Fruit fly (Drosophila melanogaster) whole organism, embryonic: Measurements from ENCODE around the gene Hn.

Experiments
- Awh ChIP-seq: fragments of 200-800 bp; sonication (Bioruptor generic); IDR thresholded peaks from 2 replicates; pipeline ENCODE4, ENCODE4 v1.3.6; 2022; ENCODE audit warnings: missing biosample characterization, missing genetic modification characterization
- B-H2 ChIP-seq: fragments of 200-800 bp; sonication (Bioruptor generic); optimal IDR thresholded peaks from 2 replicates; lab custom pipeline; 2018; ENCODE audit warnings: missing biosample characterization, mild to moderate bottlenecking, missing genetic modification characterization
- BtbVII ChIP-seq: fragments of 200-800 bp; sonication (Bioruptor generic); optimal IDR thresholded peaks from 3 replicates; lab custom pipeline; 2017; ENCODE audit warnings: missing biosample characterization, mild to moderate bottlenecking, missing genetic modification characterization
- CG10267 ChIP-seq: fragments of 200-800 bp; sonication (Bioruptor generic); optimal IDR thresholded peaks from 2 replicates; lab custom pipeline; 2018; ENCODE audit warnings: missing biosample characterization, mild to moderate bottlenecking, missing genetic modification characterization, moderate library complexity
- CG11696 ChIP-seq: fragments of 200-800 bp; sonication (Bioruptor generic); IDR thresholded peaks from 2 replicates; pipeline ENCODE4 v1.3.6; 2022; ENCODE audit warnings: missing biosample characterization, missing genetic modification characterization
- CG12104 ChIP-seq: fragments of 200-800 bp; sonication (Bioruptor generic); optimal IDR thresholded peaks from 3 replicates; lab custom pipeline; 2016; ENCODE audit warnings: missing biosample characterization, missing genetic modification characterization
- CG12659 ChIP-seq: fragments of 200-800 bp; sonication (Bioruptor generic); optimal IDR thresholded peaks from 3 replicates; lab custom pipeline; 2017; ENCODE audit warnings: mild to moderate bottlenecking, missing biosample characterization, missing genetic modification reagents, missing genetic modification characterization
- CG12769 ChIP-seq: fragments of 200-800 bp; sonication (Bioruptor generic); optimal IDR thresholded peaks from 2 replicates; lab custom pipeline; 2019; ENCODE audit warnings: missing biosample characterization, mild to moderate bottlenecking, missing genetic modification characterization, moderate library complexity
- CG13287 ChIP-seq: fragments of 200-800 bp; sonication (Bioruptor generic); IDR thresholded peaks from 2 replicates; pipeline ENCODE4 v1.3.6; 2022; ENCODE audit warnings: missing biosample characterization, missing genetic modification characterization; ENCODE audit not compliant: partially characterized antibody
- CG13624 ChIP-seq: fragments of 200-800 bp; sonication (Bioruptor generic); optimal IDR thresholded peaks from 2 replicates; lab custom pipeline; 2016; ENCODE audit warnings: missing biosample characterization, missing genetic modification characterization
- CG13894 ChIP-seq: fragments of 200-800 bp; sonication (Bioruptor generic); optimal IDR thresholded peaks from 3 replicates; lab custom pipeline; 2018; ENCODE audit warnings: missing biosample characterization, mild to moderate bottlenecking, missing genetic modification characterization, moderate library complexity
- CG14667 ChIP-seq: fragments of 200-800 bp; sonication (Bioruptor generic); IDR thresholded peaks from 2 replicates; pipeline ENCODE4 v1.3.6; 2022; ENCODE audit warnings: missing biosample characterization, missing genetic modification characterization
- CG15601 ChIP-seq: fragments of 200-800 bp; sonication (Bioruptor generic); optimal IDR thresholded peaks from 3 replicates; lab custom pipeline; 2019; ENCODE audit warnings: missing biosample characterization, mild to moderate bottlenecking, missing genetic modification characterization, moderate library complexity
- CG16813 ChIP-seq: fragments of 200-800 bp; sonication (Bioruptor generic); IDR thresholded peaks from 3 replicates; pipeline ENCODE4 v1.3.6; 2022; ENCODE audit warnings: missing biosample characterization, missing genetic modification characterization; ENCODE audit not compliant: partially characterized antibody
- CG2129 ChIP-seq: fragments of 200-800 bp; sonication (Bioruptor generic); IDR thresholded peaks from 2 replicates; pipeline ENCODE4 v1.3.6; 2022; ENCODE audit warnings: missing biosample characterization, missing genetic modification characterization; ENCODE audit not compliant: partially characterized antibody
- CG32772 ChIP-seq: fragments of 200-800 bp; sonication (Bioruptor generic); IDR thresholded peaks from 2 replicates; pipeline ENCODE4 v1.3.6; 2022; ENCODE audit warnings: missing biosample characterization, missing genetic modification characterization
- CG33557 ChIP-seq: fragments of 200-800 bp; sonication (Bioruptor generic); optimal IDR thresholded peaks from 2 replicates; lab custom pipeline; 2019; ENCODE audit warnings: missing biosample characterization, mild to moderate bottlenecking, missing genetic modification characterization, moderate library complexity
- CG34224 ChIP-seq: fragments of 200-800 bp; sonication (Bioruptor generic); IDR thresholded peaks from 3 replicates; pipeline ENCODE4 v1.3.6; 2022; ENCODE audit warnings: missing biosample characterization, missing genetic modification characterization; ENCODE audit not compliant: partially characterized antibody
- CG34422 ChIP-seq: fragments of 200-800 bp; sonication (Bioruptor generic); IDR thresholded peaks from 3 replicates; pipeline ENCODE4 v1.3.6; 2022; ENCODE audit warnings: missing biosample characterization, missing genetic modification characterization
- CG4854 ChIP-seq: fragments of 200-800 bp; sonication (Bioruptor generic); optimal IDR thresholded peaks from 2 replicates; lab custom pipeline; 2016; ENCODE audit warnings: missing biosample characterization, missing genetic modification characterization, inconsistent platforms
- CG6272 ChIP-seq: fragments of 200-800 bp; sonication (Bioruptor generic); IDR thresholded peaks from 2 replicates; pipeline ENCODE4 v1.3.6; 2022; ENCODE audit warnings: missing biosample characterization, missing genetic modification characterization
- CG7963 ChIP-seq: fragments of 200-800 bp; sonication (Bioruptor generic); IDR thresholded peaks from 3 replicates; pipeline ENCODE4 v1.3.6; 2022; ENCODE audit warnings: missing biosample characterization, missing genetic modification characterization; ENCODE audit not compliant: partially characterized antibody
- CG8089 ChIP-seq: fragments of 200-800 bp; sonication (Bioruptor generic); optimal IDR thresholded peaks from 3 replicates; lab custom pipeline; 2016; ENCODE audit warnings: missing biosample characterization, missing genetic modification characterization
- CG8290 ChIP-seq, 3 experiments: fragments of 200-800 bp; sonication (Bioruptor generic); optimal IDR thresholded peaks; 2 replicates each; lab custom pipeline; 2016 to 2019; ENCODE audit warnings: missing biosample characterization in 3 of 3, missing genetic modification characterization in 3 of 3, mild to moderate bottlenecking in 2 of 3, moderate library complexity in 1 of 3
- CG9609 ChIP-seq: fragments of 200-800 bp; sonication (Bioruptor generic); optimal IDR thresholded peaks from 3 replicates; lab custom pipeline; 2016; ENCODE audit warnings: missing biosample characterization, missing genetic modification characterization
- CG9932 ChIP-seq: fragments of 200-800 bp; sonication (Bioruptor generic); IDR thresholded peaks from 2 replicates; pipeline ENCODE4 v1.3.6; 2022; ENCODE audit warnings: missing biosample characterization, missing genetic modification characterization
- Dek ChIP-seq: fragments of 200-800 bp; sonication (Bioruptor generic); optimal IDR thresholded peaks from 3 replicates; lab custom pipeline; 2019; ENCODE audit warnings: missing biosample characterization, mild to moderate bottlenecking, missing genetic modification characterization, moderate library complexity
- HLHmδ ChIP-seq: fragments of 200-800 bp; sonication (Bioruptor generic); optimal IDR thresholded peaks from 2 replicates; lab custom pipeline; 2018; ENCODE audit warnings: missing biosample characterization, mild to moderate bottlenecking, missing genetic modification characterization, moderate library complexity
- Hr39 ChIP-seq: fragments of >200 bp; optimal IDR thresholded peaks from 2 replicates; lab custom pipeline; 2017
- MESR4 ChIP-seq: fragments of 200-800 bp; sonication (Bioruptor generic); optimal IDR thresholded peaks from 2 replicates; lab custom pipeline; 2018; ENCODE audit warnings: missing biosample characterization, mild to moderate bottlenecking, missing genetic modification characterization, moderate library complexity
- Nf-YA ChIP-seq: fragments of 200-800 bp; sonication (Bioruptor generic); IDR thresholded peaks from 2 replicates; pipeline ENCODE4 v1.3.6; 2022; ENCODE audit warnings: missing biosample characterization, missing genetic modification characterization
- Oaz ChIP-seq: fragments of 200-800 bp; sonication (Bioruptor generic); IDR thresholded peaks from 2 replicates; pipeline ENCODE4 v1.3.6; 2022; ENCODE audit warnings: missing biosample characterization, missing genetic modification characterization
- Sin3A ChIP-seq: fragments of >200 bp; optimal IDR thresholded peaks from 2 replicates; lab custom pipeline; 2018
- Sry-δ ChIP-seq: fragments of 200-800 bp; sonication (Bioruptor generic); optimal IDR thresholded peaks from 2 replicates; lab custom pipeline; 2016; ENCODE audit warnings: missing biosample characterization, missing genetic modification characterization
- Trl ChIP-seq, 3 experiments: fragments of >200 bp in 2 of 3; fragments of 200-800 bp in 1 of 3; sonication (Bioruptor generic) in 1 of 3; optimal IDR thresholded peaks; 2 replicates in 1 of 3; 3 replicates in 2 of 3; lab custom pipeline; 2016 to 2017; ENCODE audit warnings: missing biosample characterization in 1 of 3, missing genetic modification characterization in 1 of 3
- Usf ChIP-seq: fragments of 200-800 bp; sonication (Bioruptor generic); optimal IDR thresholded peaks from 2 replicates; lab custom pipeline; 2017; ENCODE audit warnings: missing genotype, missing biosample characterization, missing genetic modification characterization
- ato ChIP-seq: fragments of 200-800 bp; sonication (Bioruptor generic); IDR thresholded peaks from 2 replicates; pipeline ENCODE4 v1.3.6; 2022; ENCODE audit warnings: missing biosample characterization, missing genetic modification characterization; ENCODE audit not compliant: partially characterized antibody
- az2 ChIP-seq: fragments of 200-800 bp; sonication (Bioruptor generic); optimal IDR thresholded peaks from 3 replicates; lab custom pipeline; 2016; ENCODE audit warnings: missing biosample characterization, missing genetic modification characterization
- bab2 ChIP-seq: fragments of 200-800 bp; sonication (Bioruptor generic); optimal IDR thresholded peaks from 2 replicates; lab custom pipeline; 2016; ENCODE audit warnings: missing biosample characterization, missing genetic modification characterization
- chinmo ChIP-seq: fragments of 200-800 bp; sonication (Bioruptor generic); IDR thresholded peaks from 4 replicates; pipeline ENCODE4 v1.3.6; 2022; ENCODE audit warnings: missing biosample characterization, missing genetic modification characterization; ENCODE audit not compliant: partially characterized antibody
- da ChIP-seq: fragments of 200-800 bp; sonication (Bioruptor generic); optimal IDR thresholded peaks from 2 replicates; lab custom pipeline; 2016; ENCODE audit warnings: missing biosample characterization, missing genetic modification characterization
- dmrt99B ChIP-seq: fragments of 200-800 bp; sonication (Bioruptor generic); optimal IDR thresholded peaks from 2 replicates; lab custom pipeline; 2018; ENCODE audit warnings: missing biosample characterization, mild to moderate bottlenecking, missing genetic modification characterization, moderate library complexity
- sd ChIP-seq: fragments of 200-800 bp; sonication (Bioruptor generic); optimal IDR thresholded peaks from 3 replicates; lab custom pipeline; 2018; ENCODE audit warnings: missing biosample characterization, mild to moderate bottlenecking, missing genetic modification characterization, moderate library complexity
- sna ChIP-seq: fragments of 200-800 bp; sonication (Bioruptor generic); IDR thresholded peaks from 2 replicates; pipeline ENCODE4 v1.3.6; 2022; ENCODE audit warnings: missing biosample characterization, missing genetic modification characterization; ENCODE audit not compliant: partially characterized antibody
- sqz ChIP-seq: fragments of 200-800 bp; sonication (Bioruptor generic); optimal IDR thresholded peaks from 3 replicates; lab custom pipeline; 2018; ENCODE audit warnings: missing biosample characterization, mild to moderate bottlenecking, missing genetic modification characterization
- tna ChIP-seq: fragments of 200-800 bp; sonication (Bioruptor generic); IDR thresholded peaks from 2 replicates; pipeline ENCODE4 v1.3.6; 2022; ENCODE audit warnings: missing biosample characterization, missing genetic modification characterization; ENCODE audit not compliant: partially characterized antibody
- vvl ChIP-seq: fragments of 200-800 bp; sonication (Bioruptor generic); IDR thresholded peaks from 2 replicates; pipeline ENCODE4 v1.3.6; 2022; ENCODE audit warnings: missing biosample characterization, missing genetic modification characterization
- wdn ChIP-seq: fragments of 200-800 bp; sonication (Bioruptor generic); IDR thresholded peaks from 2 replicates; pipeline ENCODE4 v1.3.6; 2022; ENCODE audit warnings: missing biosample characterization, missing genetic modification characterization

The Hn gene

DNA sequence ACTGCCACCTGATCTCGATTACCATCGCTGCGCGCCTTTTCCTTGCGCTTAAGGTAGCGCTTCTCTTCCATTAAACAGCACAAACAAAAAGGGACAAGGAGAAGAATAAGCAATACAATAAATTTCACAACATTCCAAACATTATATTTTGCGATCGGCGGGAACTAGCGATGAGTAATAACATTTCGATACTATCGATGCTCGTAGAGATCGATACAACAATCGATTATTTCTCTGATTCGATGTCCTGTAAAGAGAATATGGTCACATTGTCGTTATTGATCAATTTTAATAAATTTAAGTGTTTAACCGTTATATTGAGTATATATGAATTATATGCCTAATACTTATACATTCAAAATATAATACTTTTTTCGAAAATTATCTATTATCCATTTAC is 34.0 kb upstream of the Hn start, which contains the start of gene CG7457 (continued):
- peak; percentile 73 for TF ChIP-seq sd (tag; lab: Kevin White, UChicago)
- peak; percentile 97 for TF ChIP-seq CG13287 (GFP tag; lab: Robert Waterston, UW)
- TF ChIP-seq CG10267 (tag; lab: Kevin White, UChicago) = peak; percentile 10
- TF ChIP-seq CG11696 = no peak
- TF ChIP-seq tna = peak; percentile 91
- peak; percentile 81; the same call in 1 of the 2 replicates for TF ChIP-seq CG2129 (GFP tag; lab: Robert Waterston, UW)
- peak; percentile 76 for TF ChIP-seq Sry-δ (GFP tag; lab: Kevin White, UChicago)
- TF ChIP-seq chinmo (GFP tag; lab: Robert Waterston, UW) = peak; percentile 89
- TF ChIP-seq BtbVII = no peak
- peak; percentile 90 for TF ChIP-seq ato (GFP tag; lab: Robert Waterston, UW)
- peak; percentile 94 for TF ChIP-seq CG34224 (GFP tag; lab: Robert Waterston, UW)
- no peak for TF ChIP-seq bab2 (GFP tag; lab: Kevin White, UChicago)
- no peak for TF ChIP-seq dmrt99B (tag; lab: Kevin White, UChicago)
- peak; percentile 44 for TF ChIP-seq MESR4 (GFP tag; lab: Kevin White, UChicago)
- TF ChIP-seq CG12659 = peak; percentile 20
- TF ChIP-seq Oaz = no peak
- TF ChIP-seq CG9609 (GFP tag; lab: Kevin White, UChicago) = no peak
- no peak for TF ChIP-seq Trl (optimal IDR thresholded peaks at IDR 0.05; lab: Kevin White, UChicago)
- no peak for TF ChIP-seq Trl (GFP tag; optimal IDR thresholded peaks at IDR 0.05; lab: Kevin White, UChicago)
- TF ChIP-seq wdn (GFP tag; lab: Robert Waterston, UW) = no peak
- TF ChIP-seq CG33557 (GFP tag; lab: Kevin White, UChicago) = no peak
- no peak for TF ChIP-seq CG34422 (GFP tag; lab: Robert Waterston, UW)
- peak; percentile 25; the same call in 1 of the 2 replicates for TF ChIP-seq CG9932 (GFP tag; lab: Robert Waterston, UW)
- TF ChIP-seq Dek (tag; lab: Kevin White, UChicago) = no peak
- TF ChIP-seq Usf = no peak
- TF ChIP-seq CG15601 (tag; lab: Kevin White, UChicago) = peak; percentile 54
- no peak for TF ChIP-seq Awh (GFP tag; lab: Robert Waterston, UW)
- TF ChIP-seq sna (GFP tag; lab: Robert Waterston, UW) = peak; percentile 93
- TF ChIP-seq Nf-YA (GFP tag; lab: Robert Waterston, UW) = no peak
- peak; percentile 5 for TF ChIP-seq CG8290 (GFP tag; optimal IDR thresholded peaks at IDR 0.05; lab: Kevin White, UChicago)
- TF ChIP-seq CG8290 (tag; optimal IDR thresholded peaks at IDR 0.05; lab: Kevin White, UChicago) = peak; percentile 28 to 75
- no peak for TF ChIP-seq CG13624
- no peak for TF ChIP-seq CG8089 (GFP tag; lab: Kevin White, UChicago)
- no peak for TF ChIP-seq Hr39 (lab: Kevin White, UChicago)
- peak; percentile 95 for TF ChIP-seq CG16813

DNA sequence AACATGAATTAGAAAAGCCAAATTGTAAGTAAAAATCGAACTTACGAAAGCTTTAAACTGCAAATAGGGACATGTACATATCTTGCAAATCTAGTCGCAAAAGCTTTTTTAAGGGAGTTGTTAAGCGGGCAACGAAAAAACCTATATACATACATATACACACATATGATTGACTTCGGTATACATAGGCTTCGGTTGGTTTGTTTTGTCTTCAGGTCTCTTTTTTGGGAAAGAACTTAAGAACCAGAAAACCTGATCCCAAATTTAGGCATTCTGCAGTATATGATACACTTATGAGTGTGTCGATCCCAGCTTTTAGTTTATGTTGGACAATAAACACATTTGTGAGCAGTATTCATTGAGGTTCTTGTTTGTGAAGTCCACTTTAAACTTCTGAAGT is 33.6 kb upstream of the Hn start:
- TF ChIP-seq CG13894 (peak; percentile 93), da (GFP tag; lab: Kevin White, UChicago) (no peak), CG10267 (tag; lab: Kevin White, UChicago) (no peak), CG7963 (GFP tag; lab: Robert Waterston, UW) (no peak)
- TF ChIP-seq, all 482 proteins: peak for 1

DNA sequence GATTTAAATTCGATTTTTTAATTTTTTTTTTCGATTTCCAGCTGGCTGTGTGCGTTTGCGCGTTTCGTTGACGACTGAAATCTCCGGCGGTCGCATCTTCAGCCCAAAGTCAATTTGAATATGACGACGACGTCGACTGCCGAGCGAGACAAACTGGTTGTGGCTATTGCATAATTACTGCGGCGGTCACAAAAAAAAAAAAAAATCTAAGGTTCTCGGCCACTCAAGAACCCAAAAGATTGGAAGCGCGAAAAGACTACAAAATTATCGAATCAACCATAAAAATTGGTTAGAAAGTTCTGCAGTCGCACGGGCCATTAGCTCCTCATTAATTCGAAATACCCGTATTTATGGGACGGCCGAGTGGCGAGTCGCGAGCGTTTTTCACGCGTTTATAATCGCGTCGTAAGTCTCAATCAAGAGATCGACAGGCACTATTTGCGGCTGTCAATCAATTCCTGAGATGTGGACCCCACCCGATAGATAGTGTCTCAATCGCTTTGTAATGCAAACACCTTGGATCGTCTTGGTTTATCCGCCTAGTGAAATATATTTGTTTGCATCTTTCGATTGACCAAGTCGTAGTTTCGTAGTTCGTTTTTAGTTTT is 28.0 kb upstream of the Hn start, which contains the start of gene CG8492:
Gene CG8492, minus strand, starts transcription at position 51 of the 608 bp plus-strand sequence.
- TF ChIP-seq sqz (peak; percentile 43), CG12104 (GFP tag; lab: Kevin White, UChicago) (no peak), HLHmδ (no peak), CG12769 (tag; lab: Kevin White, UChicago) (no peak), vvl (peak; percentile 53; the same call in 1 of the 2 replicates), Sin3A (lab: Kevin White, UChicago) (no peak), CG6272 (GFP tag; lab: Robert Waterston, UW) (no peak), CG32772 (no peak), CG14667 (GFP tag; lab: Robert Waterston, UW) (no peak), B-H2 (GFP tag; lab: Kevin White, UChicago) (no peak), CG4854 (GFP tag; lab: Kevin White, UChicago) (no peak), az2 (GFP tag; lab: Kevin White, UChicago) (no peak)
